Worm (Caenorhabditis elegans) whole organism, early embryonic: ENCODE measurements around the gene srt-32.

Source experiments
- F13C5.2 ChIP-seq: sonication (generic microtip); optimal IDR thresholded peaks from 2 replicates; lab custom pipeline; 2017; ENCODE audit warnings: mild to moderate bottlenecking, missing genetic modification characterization, inconsistent platforms, missing compliant biosample characterization
- ama-1 ChIP-seq: fragments of 150-350 bp; optimal IDR thresholded peaks from 2 replicates; lab custom pipeline; 2014
- ceh-13 ChIP-seq: fragments of 200-800 bp; sonication (Bioruptor generic); optimal IDR thresholded peaks from 2 replicates; lab custom pipeline; 2018; ENCODE audit warnings: mild to moderate bottlenecking, missing genetic modification characterization, missing compliant biosample characterization
- flt-1 ChIP-seq: fragments of 200-800 bp; sonication (Bioruptor generic); IDR thresholded peaks from 2 replicates; pipeline ENCODE4 v1.3.6; 2022; ENCODE audit warnings: missing genetic modification characterization, missing compliant biosample characterization
- pes-1 ChIP-seq: fragments of 200-800 bp; sonication (Bioruptor generic); IDR thresholded peaks from 2 replicates; pipeline ENCODE4 v1.3.6; 2022; ENCODE audit warnings: missing genetic modification reagents, missing genetic modification characterization, missing compliant biosample characterization

ce11 chrV:14546569-14546968 is 12.8 kb upstream of the srt-32 start, which contains the start of gene C53A5.13:
- TF ChIP-seq flt-1: no peak
- TF ChIP-seq pes-1 (GFP tag; lab: Robert Waterston, UW): no peak
- TF ChIP-seq ceh-13 (GFP tag; lab: Kevin White, UChicago): no peak
- no peak for TF ChIP-seq ama-1 (lab: Kevin White, UChicago)
- TF ChIP-seq F13C5.2: no peak
